Fruit fly (Drosophila melanogaster): ENCODE measurements around the gene CG7362.

- TF ChIP-seq Hr78 (GFP tag; optimal IDR thresholded peaks at IDR 0.05) = no peak
- no peak for TF ChIP-seq Sp1 (GFP tag; optimal IDR thresholded peaks at IDR 0.05)
- TF ChIP-seq Dfd (GFP tag; optimal IDR thresholded peaks at IDR 0.05) = no peak
Measured at dm6 chr3R:14780747-14781146, 26.5 kb upstream of the CG7362 start.

Measured in whole organism, wandering third instar larva.